Worm (Caenorhabditis elegans) whole organism, late embryonic: Measurements from ENCODE around the gene Y50D4B.6.

ENCODE experiments used
- ama-1 ChIP-seq: fragments of 150-350 bp; optimal IDR thresholded peaks from 2 replicates; lab custom pipeline; 2014
- ceh-19 ChIP-seq: fragments of 200-800 bp; sonication (Bioruptor generic); optimal IDR thresholded peaks from 2 replicates; lab custom pipeline; 2018; ENCODE audit warnings: mild to moderate bottlenecking, missing genetic modification characterization, missing compliant biosample characterization
- ceh-22 ChIP-seq: sonication (generic microtip); optimal IDR thresholded peaks from 2 replicates; lab custom pipeline; 2017; ENCODE audit warnings: missing biosample characterization, missing genetic modification characterization
- ceh-9 ChIP-seq: sonication (generic microtip); optimal IDR thresholded peaks from 2 replicates; lab custom pipeline; 2016; ENCODE audit warnings: mild to moderate bottlenecking, missing genetic modification characterization, inconsistent platforms, missing compliant biosample characterization
- dve-1 ChIP-seq: sonication (generic microtip); optimal IDR thresholded peaks from 2 replicates; lab custom pipeline; 2017; ENCODE audit warnings: antibody characterized with exemption, mild to moderate bottlenecking, missing genetic modification characterization, missing compliant biosample characterization
- fkh-10 ChIP-seq: fragments of 150-350 bp; optimal IDR thresholded peaks from 2 replicates; lab custom pipeline; 2014; ENCODE audit warnings: missing biosample characterization, missing genetic modification reagents, missing genetic modification characterization
- pqm-1 ChIP-seq: sonication (generic microtip); optimal IDR thresholded peaks from 2 replicates; lab custom pipeline; 2016; ENCODE audit warnings: missing genetic modification characterization, missing compliant biosample characterization
- sdc-2 ChIP-seq: sonication (generic microtip); optimal IDR thresholded peaks from 2 replicates; lab custom pipeline; 2016; ENCODE audit warnings: missing genotype, missing genetic modification characterization, missing compliant biosample characterization

- no peak for TF ChIP-seq fkh-10 (GFP tag; lab: Kevin White, UChicago)
- TF ChIP-seq ama-1 (lab: Kevin White, UChicago), result no peak
- peak; percentile 66 for TF ChIP-seq dve-1 (tag; lab: Kevin White, UChicago)
- no peak for TF ChIP-seq ceh-9
- TF ChIP-seq ceh-19, result no peak
- no peak for TF ChIP-seq sdc-2
- no peak for TF ChIP-seq pqm-1 (tag; lab: Kevin White, UChicago)
- no peak for TF ChIP-seq ceh-22 (tag; lab: Kevin White, UChicago)
These were observed 28.1 kb downstream of the Y50D4B.6 start for ce11 chrV:1112180-1112579.
